Worm (Caenorhabditis elegans) whole organism, L4 larva: Measurements from ENCODE around the gene T10D4.15.
"Not testable (repeated sequence)": the region's sequence is repeated elsewhere in the genome, so short reads cannot be mapped to it uniquely, and the experiment has no call there.

Source experiments
- D1046.2 ChIP-seq: fragments of 200-800 bp; sonication (Bioruptor generic); IDR thresholded peaks from 2 replicates; pipeline ENCODE4 v1.3.6; 2022; ENCODE audit warnings: missing genetic modification characterization, missing compliant biosample characterization
- F10B5.3 ChIP-seq: sonication (generic microtip); optimal IDR thresholded peaks from 2 replicates; lab custom pipeline; 2016; ENCODE audit warnings: mild to moderate bottlenecking, missing genetic modification characterization, missing compliant biosample characterization
- T26A8.4 ChIP-seq: fragments of 200-800 bp; sonication (Bioruptor generic); IDR thresholded peaks from 2 replicates; pipeline ENCODE4 v1.3.6; 2022; ENCODE audit warnings: missing genetic modification characterization, missing compliant biosample characterization
- Y48G9A.11 ChIP-seq: fragments of 200-800 bp; sonication (Bioruptor generic); IDR thresholded peaks from 2 replicates; pipeline ENCODE4 v1.3.6; 2022; ENCODE audit warnings: missing genetic modification reagents, missing genetic modification characterization, missing compliant biosample characterization
- Y5F2A.4 ChIP-seq: fragments of 200-800 bp; sonication (Bioruptor generic); optimal IDR thresholded peaks from 2 replicates; lab custom pipeline; 2018; ENCODE audit warnings: mild to moderate bottlenecking, missing genetic modification characterization, missing compliant biosample characterization
- aha-1 ChIP-seq: fragments of 150-350 bp; peaks from one replicate; lab custom pipeline; 2014; ENCODE audit warnings: missing biosample characterization, missing genetic modification characterization
- aly-2 ChIP-seq: sonication (generic microtip); optimal IDR thresholded peaks from 2 replicates; lab custom pipeline; 2018; ENCODE audit warnings: missing biosample characterization, missing genetic modification characterization
- ama-1 ChIP-seq: fragments of 150-350 bp; optimal IDR thresholded peaks from 2 replicates; lab custom pipeline; 2014; ENCODE audit warnings: inconsistent platforms, mixed read lengths
- arid-1 ChIP-seq: fragments of 200-800 bp; sonication (Bioruptor generic); conservative IDR thresholded peaks from 2 replicates; pipeline ENCODE4 v1.3.6; 2022; ENCODE audit warnings: missing genetic modification reagents, missing genetic modification characterization, missing compliant biosample characterization
- ceh-62 ChIP-seq: sonication (generic microtip); optimal IDR thresholded peaks from 2 replicates; lab custom pipeline; 2017; ENCODE audit warnings: missing biosample characterization, missing genetic modification characterization
- cey-2 ChIP-seq: sonication (generic microtip); optimal IDR thresholded peaks from 3 replicates; lab custom pipeline; 2017; ENCODE audit warnings: missing genetic modification characterization, mild to moderate bottlenecking, missing compliant biosample characterization, antibody characterized with exemption, borderline replicate concordance; ENCODE audit not compliant: insufficient read depth
- ctbp-1 ChIP-seq: fragments of 200-800 bp; sonication (Bioruptor generic); IDR thresholded peaks from 2 replicates; pipeline ENCODE4 v1.3.6; 2022; ENCODE audit warnings: missing genetic modification reagents, missing genetic modification characterization, missing compliant biosample characterization
- daf-8 ChIP-seq: fragments of 200-800 bp; sonication (Bioruptor generic); IDR thresholded peaks from 2 replicates; pipeline ENCODE4 v1.3.6; 2022; ENCODE audit warnings: missing genetic modification characterization, missing compliant biosample characterization
- dpl-1 ChIP-seq: fragments of 150-350 bp; optimal IDR thresholded peaks from 2 replicates; lab custom pipeline; 2014; ENCODE audit warnings: missing biosample characterization, missing genetic modification reagents, missing genetic modification characterization
- duxl-1 ChIP-seq: sonication (generic microtip); optimal IDR thresholded peaks from 2 replicates; lab custom pipeline; 2016; ENCODE audit warnings: mild to moderate bottlenecking, missing genetic modification characterization, moderate library complexity, missing compliant biosample characterization; ENCODE audit not compliant: poor library complexity
- egl-43 ChIP-seq: fragments of 200-800 bp; sonication (Bioruptor generic); IDR thresholded peaks from 2 replicates; pipeline ENCODE4 v1.3.6; 2022; ENCODE audit warnings: missing genetic modification reagents, missing genetic modification characterization, missing compliant biosample characterization
- lin-29 ChIP-seq: fragments of 200-800 bp; sonication (Bioruptor generic); IDR thresholded peaks from 2 replicates; pipeline ENCODE4 v1.3.6; 2022; ENCODE audit warnings: missing genetic modification reagents, missing genetic modification characterization, missing compliant biosample characterization
- lin-38 ChIP-seq: fragments of 200-800 bp; sonication (Bioruptor generic); IDR thresholded peaks from 2 replicates; pipeline ENCODE4 v1.3.6; 2022; ENCODE audit warnings: missing genetic modification reagents, missing genetic modification characterization, missing compliant biosample characterization
- mdl-1 ChIP-seq, 2 experiments: fragments of 150-350 bp in 1 of 2; sonication (generic microtip) in 1 of 2; optimal IDR thresholded peaks; 2 replicates each; lab custom pipeline; 2014 to 2017; ENCODE audit warnings: missing biosample characterization in 2 of 2, missing genetic modification characterization in 2 of 2
- mxl-3 ChIP-seq: fragments of 200-800 bp; sonication (Bioruptor generic); optimal IDR thresholded peaks from 2 replicates; lab custom pipeline; 2018; ENCODE audit warnings: mild to moderate bottlenecking, missing genetic modification characterization, missing compliant biosample characterization
- nhr-41 ChIP-seq: fragments of 200-800 bp; sonication (Bioruptor generic); IDR thresholded peaks from 2 replicates; pipeline ENCODE4 v1.3.6; 2022; ENCODE audit warnings: missing genetic modification reagents, missing genetic modification characterization, missing compliant biosample characterization
- nhr-42 ChIP-seq: fragments of 200-800 bp; sonication (Bioruptor generic); IDR thresholded peaks from 2 replicates; pipeline ENCODE4 v1.3.6; 2022; ENCODE audit warnings: missing genetic modification characterization, missing compliant biosample characterization
- nhr-6 ChIP-seq: fragments of 150-350 bp; optimal IDR thresholded peaks from 2 replicates; lab custom pipeline; 2014; ENCODE audit warnings: missing biosample characterization, missing genetic modification characterization
- nhr-76 ChIP-seq: fragments of 150-350 bp; optimal IDR thresholded peaks from 2 replicates; lab custom pipeline; 2014; ENCODE audit warnings: missing biosample characterization, missing genetic modification characterization
- pqm-1 ChIP-seq: sonication (generic microtip); optimal IDR thresholded peaks from 2 replicates; lab custom pipeline; 2017; ENCODE audit warnings: missing biosample characterization, missing genetic modification characterization
- saeg-2 ChIP-seq: fragments of 200-800 bp; sonication (Bioruptor generic); IDR thresholded peaks from 2 replicates; pipeline ENCODE4 v1.3.6; 2022; ENCODE audit warnings: missing genetic modification reagents, missing genetic modification characterization, missing compliant biosample characterization
- set-16 ChIP-seq: fragments of 200-800 bp; sonication (Bioruptor generic); IDR thresholded peaks from 2 replicates; pipeline ENCODE4 v1.3.6; 2022; ENCODE audit warnings: missing genetic modification reagents, missing genetic modification characterization, missing compliant biosample characterization
- spr-1 ChIP-seq: sonication (generic microtip); optimal IDR thresholded peaks from 2 replicates; lab custom pipeline; 2016; ENCODE audit warnings: mild to moderate bottlenecking, missing genetic modification characterization, missing compliant biosample characterization
- tra-1 ChIP-seq: fragments of 200-800 bp; sonication (Bioruptor generic); IDR thresholded peaks from 2 replicates; pipeline ENCODE4 v1.3.6; 2022; ENCODE audit warnings: missing genetic modification reagents, missing genetic modification characterization, missing compliant biosample characterization
- ztf-11 ChIP-seq: fragments of 150-350 bp; optimal IDR thresholded peaks from 2 replicates; lab custom pipeline; 2014; ENCODE audit warnings: missing biosample characterization, missing genetic modification characterization
- ztf-7 ChIP-seq: fragments of 150-350 bp; optimal IDR thresholded peaks from 2 replicates; lab custom pipeline; 2014; ENCODE audit warnings: missing biosample characterization, missing genetic modification characterization

The T10D4.15 gene

DNA sequence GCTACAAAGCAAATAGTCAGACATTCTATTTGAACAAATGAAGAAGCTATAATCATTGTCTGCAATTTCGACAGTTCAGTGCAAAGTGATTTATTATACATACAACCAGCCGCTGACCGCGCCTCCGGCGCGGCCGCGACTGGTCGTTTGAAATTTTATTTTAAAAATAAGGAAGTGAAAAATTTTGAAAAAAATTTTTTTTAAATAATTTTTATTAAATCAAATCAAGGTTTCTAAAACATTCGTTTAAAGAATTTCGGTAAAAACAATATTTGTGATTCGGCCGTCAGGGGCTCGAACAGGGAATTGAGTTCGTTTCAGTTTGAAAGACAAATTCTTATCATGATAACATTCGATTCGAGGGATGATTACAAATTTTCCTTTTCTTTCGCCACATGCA is 26.2 kb downstream of the T10D4.15 start, which contains the start of gene Y27F2A.10:
Y27F2A.10 (minus strand) TSS at position 101 of the 400 bp plus-strand sequence.
- no peak for TF ChIP-seq spr-1
- no peak for TF ChIP-seq T26A8.4 (GFP tag; lab: Robert Waterston, UW)
- no peak for TF ChIP-seq Y48G9A.11
- TF ChIP-seq daf-8, result no peak
- no peak for TF ChIP-seq ama-1 (lab: Kevin White, UChicago)
- TF ChIP-seq lin-29 (GFP tag; lab: Robert Waterston, UW), result no peak
- TF ChIP-seq nhr-76, result no peak
- TF ChIP-seq dpl-1 (GFP tag; lab: Kevin White, UChicago), result no peak
- no peak for TF ChIP-seq F10B5.3 (tag; lab: Kevin White, UChicago)
- no peak for TF ChIP-seq Y5F2A.4 (GFP tag; lab: Kevin White, UChicago)
- TF ChIP-seq D1046.2 (GFP tag; lab: Robert Waterston, UW), result no peak
- TF ChIP-seq ztf-11 (tag; lab: Kevin White, UChicago), result no peak
- no peak for TF ChIP-seq nhr-42
- no peak for TF ChIP-seq nhr-6 (tag; lab: Kevin White, UChicago)
- no peak for TF ChIP-seq cey-2 (tag; lab: Kevin White, UChicago)
- TF ChIP-seq nhr-41 (GFP tag; lab: Robert Waterston, UW), result no peak
- no peak for TF ChIP-seq mdl-1 (tag; optimal IDR thresholded peaks at IDR 0.05; lab: Kevin White, UChicago)
- no peak for TF ChIP-seq aha-1 (tag; lab: Kevin White, UChicago)
- TF ChIP-seq saeg-2, result no peak
- no peak for TF ChIP-seq ceh-62 (tag; lab: Kevin White, UChicago)

DNA sequence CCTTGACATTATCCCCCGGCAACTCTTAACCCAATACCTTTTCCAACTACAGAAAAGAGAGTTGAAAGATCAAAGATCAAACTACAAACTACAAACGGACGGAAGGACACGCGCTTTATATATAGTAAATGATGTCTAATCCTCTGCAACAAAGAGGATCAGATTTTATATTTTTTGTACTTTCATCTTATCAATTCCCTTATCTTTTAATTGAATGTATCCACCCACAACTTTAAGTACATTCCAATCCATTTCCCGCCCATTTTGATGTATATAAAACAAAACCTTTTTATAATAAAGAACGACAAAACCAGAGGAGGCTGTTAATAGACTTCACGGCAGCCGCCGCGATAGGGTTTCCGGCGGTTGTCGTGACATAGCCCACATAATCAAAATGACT is 31.7 kb downstream of the T10D4.15 start, which contains the start of gene sri-40:
sri-40 (plus strand) TSS at position 301 of the 400 bp plus-strand sequence.
- TF ChIP-seq mxl-3 (GFP tag; lab: Kevin White, UChicago); ztf-7 (tag; lab: Kevin White, UChicago); Y48G9A.11: not testable (repeated sequence)

- TF ChIP-seq aly-2; pqm-1 (tag; lab: Kevin White, UChicago); lin-38 (GFP tag; lab: Robert Waterston, UW): not testable (repeated sequence)
Measured at ce11 chrII:3183300-3183840, 37.4 kb downstream of the T10D4.15 start, which contains the start of the genes Y27F2A.6 and Y27F2A.8. Gene Y27F2A.6 (minus strand): TSS chrII:3183400. Gene Y27F2A.8 (plus strand): TSS chrII:3183790.

DNA sequence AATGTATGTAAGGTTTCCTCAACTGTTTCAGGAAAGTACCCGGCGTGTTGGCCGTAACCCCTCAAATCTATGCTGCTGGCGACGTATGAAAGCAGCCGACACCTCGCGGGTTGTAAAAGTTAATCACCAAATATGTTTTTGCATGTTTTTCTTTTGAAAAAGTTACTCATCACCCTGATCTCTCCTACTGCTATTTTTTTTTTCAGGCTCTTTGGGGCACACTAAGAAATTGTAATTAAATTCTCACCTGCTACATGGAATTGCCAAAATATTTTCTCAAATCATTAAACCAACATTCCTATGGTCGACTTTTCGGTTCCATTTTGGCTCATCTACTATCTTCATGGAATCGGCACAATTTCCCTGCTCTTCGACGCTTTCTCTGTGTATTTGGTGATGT is 38.9 kb downstream of the T10D4.15 start, which contains the start of gene sri-78:
sri-78 (plus strand) TSS at position 301 of the 400 bp plus-strand sequence.
- not testable (repeated sequence) for TF ChIP-seq arid-1, egl-43, lin-29 (GFP tag; lab: Robert Waterston, UW)

DNA sequence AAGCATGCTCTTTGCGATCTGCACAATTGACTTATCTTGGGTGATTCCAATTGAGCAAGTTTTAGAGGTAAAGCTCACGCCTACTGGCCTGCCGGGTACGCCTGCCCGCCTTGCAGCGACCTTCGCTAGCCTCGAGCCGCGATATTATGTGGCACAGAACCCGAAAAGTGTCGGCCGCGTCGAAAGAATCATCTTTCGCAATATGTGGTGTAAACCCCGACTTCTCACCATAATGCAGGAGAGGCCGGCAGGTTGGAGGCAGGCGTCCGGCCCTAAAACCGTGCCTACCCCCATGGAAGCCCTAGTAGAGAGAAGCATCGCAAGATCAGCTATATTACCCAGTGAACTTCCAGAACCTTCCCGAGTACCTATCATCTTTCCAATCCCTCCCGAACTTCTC is 39.9 kb downstream of the T10D4.15 start:
- TF ChIP-seq set-16 (peak; percentile 55), ctbp-1 (no peak), tra-1 (GFP tag; lab: Robert Waterston, UW) (no peak), ama-1 (lab: Kevin White, UChicago) (no peak), duxl-1 (tag; lab: Kevin White, UChicago) (no peak), Y48G9A.11 (peak; percentile 41; the same call in 1 of the 2 replicates), Y5F2A.4 (GFP tag; lab: Kevin White, UChicago) (no peak), aha-1 (tag; lab: Kevin White, UChicago) (peak; percentile 21), egl-43 (GFP tag; lab: Robert Waterston, UW) (0 out of 2 replicates have a peak, but pooled peaks have one; percentile 44)
